Worm (Caenorhabditis elegans) whole organism, L2 larva: Measurements from ENCODE around the gene C04A11.5.

Source experiments
- Y55F3AM.14 ChIP-seq: fragments of 200-800 bp; sonication (Bioruptor generic); optimal IDR thresholded peaks from 2 replicates; lab custom pipeline; 2018; ENCODE audit warnings: mild to moderate bottlenecking, missing genetic modification characterization, missing compliant biosample characterization
- nhr-21 ChIP-seq: fragments of 150-350 bp; optimal IDR thresholded peaks from 2 replicates; lab custom pipeline; 2014; ENCODE audit warnings: missing biosample characterization, missing genetic modification characterization
- nhr-237 ChIP-seq: fragments of 150-350 bp; optimal IDR thresholded peaks from 2 replicates; lab custom pipeline; 2014; ENCODE audit warnings: missing biosample characterization, missing genetic modification characterization
- nhr-6 ChIP-seq: fragments of 150-350 bp; optimal IDR thresholded peaks from 2 replicates; lab custom pipeline; 2014; ENCODE audit warnings: missing biosample characterization, missing genetic modification characterization
- unc-39 ChIP-seq: fragments of 150-350 bp; optimal IDR thresholded peaks from 2 replicates; lab custom pipeline; 2014; ENCODE audit warnings: missing biosample characterization, missing genetic modification characterization
- unc-62 ChIP-seq: fragments of 150-350 bp; optimal IDR thresholded peaks from 2 replicates; lab custom pipeline; 2014; ENCODE audit warnings: missing biosample characterization, missing genetic modification reagents, missing genetic modification characterization
- ztf-11 ChIP-seq: sonication (generic microtip); optimal IDR thresholded peaks from 2 replicates; lab custom pipeline; 2017; ENCODE audit warnings: missing biosample characterization, missing genetic modification characterization

DNA sequence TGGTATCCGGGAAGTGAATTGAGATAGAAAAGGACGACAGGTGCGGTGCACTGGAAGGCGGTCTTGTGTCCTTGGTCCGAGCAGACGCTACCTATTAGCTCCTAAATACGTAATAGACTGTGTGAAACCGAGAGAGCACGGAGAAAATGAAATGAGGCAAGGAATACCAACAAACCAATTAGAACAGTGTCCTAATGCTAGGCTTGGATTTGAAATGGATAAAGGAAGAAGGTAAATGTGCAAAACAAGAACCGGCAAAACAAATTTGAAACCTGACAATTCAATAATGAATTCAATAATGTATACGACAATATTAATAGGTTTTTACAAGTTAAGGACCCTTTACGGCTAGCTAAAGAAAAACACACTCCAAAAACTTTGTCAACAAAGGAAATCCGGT lies 4.3 kb downstream of the C04A11.5 start, which contains the start of gene C04A11.2:
- TF ChIP-seq unc-62 (GFP tag; lab: Kevin White, UChicago) = no peak
- TF ChIP-seq ztf-11 (tag; lab: Kevin White, UChicago) = no peak
- no peak for TF ChIP-seq unc-39 (tag; lab: Kevin White, UChicago)
- TF ChIP-seq nhr-237 = no peak
- TF ChIP-seq Y55F3AM.14 = no peak
- no peak for TF ChIP-seq nhr-21 (tag; lab: Kevin White, UChicago)
- no peak for TF ChIP-seq nhr-6 (tag; lab: Kevin White, UChicago)
